Worm (Caenorhabditis elegans): Measurements from ENCODE around the gene C33H5.2.

ce11 chrIV:7800338-7800737 is 4.5 kb upstream of the C33H5.2 start:
- no peak for TF ChIP-seq ces-1 (GFP tag; optimal IDR thresholded peaks at IDR 0.05)
- TF ChIP-seq nhr-76 (tag; optimal IDR thresholded peaks at IDR 0.05) = no peak
- no peak for TF ChIP-seq ceh-43 (GFP tag; optimal IDR thresholded peaks at IDR 0.05)
- no peak for TF ChIP-seq elt-3 (tag; optimal IDR thresholded peaks at IDR 0.05)
- TF ChIP-seq pha-4 (tag; optimal IDR thresholded peaks at IDR 0.05) = no peak
- no peak for TF ChIP-seq snpc-4 (tag; optimal IDR thresholded peaks at IDR 0.05)
- no peak for TF ChIP-seq nhr-237 (tag; optimal IDR thresholded peaks at IDR 0.05)
